Worm (Caenorhabditis elegans) whole organism, young adult: Measurements from ENCODE around the gene mpz-5.

Experiments used
- F23B12.7 ChIP-seq: sonication (generic microtip); optimal IDR thresholded peaks from 2 replicates; lab custom pipeline; 2017; ENCODE audit warnings: missing genetic modification characterization, mild to moderate bottlenecking, missing compliant biosample characterization, antibody characterized with exemption, moderate library complexity; ENCODE audit not compliant: insufficient read depth
- F33H1.4 ChIP-seq: fragments of 200-800 bp; sonication (Bioruptor generic); IDR thresholded peaks from 2 replicates; pipeline ENCODE4 v1.3.6; 2022; ENCODE audit warnings: missing genetic modification reagents, missing genetic modification characterization, missing compliant biosample characterization
- Y53G8AR.9 ChIP-seq: fragments of 200-800 bp; sonication (Bioruptor generic); conservative IDR thresholded peaks from 2 replicates; pipeline ENCODE4 v1.3.6; 2022; ENCODE audit warnings: missing genetic modification reagents, missing genetic modification characterization, missing compliant biosample characterization
- aptf-2 ChIP-seq: fragments of 200-800 bp; sonication (Bioruptor generic); conservative IDR thresholded peaks from 2 replicates; pipeline ENCODE4 v1.3.6; 2022; ENCODE audit warnings: missing genetic modification reagents, missing genetic modification characterization, missing compliant biosample characterization
- lag-1 ChIP-seq: fragments of 200-800 bp; sonication (Bioruptor generic); IDR thresholded peaks from 2 replicates; pipeline ENCODE4 v1.3.6; 2022; ENCODE audit warnings: missing genetic modification reagents, missing genetic modification characterization, missing compliant biosample characterization
- mel-28 ChIP-seq: sonication (generic microtip); optimal IDR thresholded peaks from 2 replicates; lab custom pipeline; 2016; ENCODE audit warnings: borderline replicate concordance, mild to moderate bottlenecking, missing genetic modification characterization, missing compliant biosample characterization
- mes-4 ChIP-seq: sonication (generic microtip); optimal IDR thresholded peaks from 2 replicates; lab custom pipeline; 2016; ENCODE audit warnings: missing genotype, missing genetic modification characterization, missing compliant biosample characterization
- nhr-27 ChIP-seq: fragments of 200-800 bp; sonication (Bioruptor generic); optimal IDR thresholded peaks from 2 replicates; lab custom pipeline; 2018; ENCODE audit warnings: mild to moderate bottlenecking, missing genetic modification characterization, moderate library complexity, missing compliant biosample characterization
- nhr-80 ChIP-seq: sonication (generic microtip); optimal IDR thresholded peaks from 2 replicates; lab custom pipeline; 2016; ENCODE audit warnings: missing genetic modification characterization, missing compliant biosample characterization
- rpc-1 ChIP-seq, 2 experiments: fragments of 150-350 bp in 1 of 2; sonication (generic microtip) in 1 of 2; optimal IDR thresholded peaks; 2 replicates each; lab custom pipeline; 2014 to 2018; ENCODE audit warnings: missing biosample characterization in 1 of 2, missing genetic modification characterization in 1 of 2, missing genetic modification reagents in 1 of 2, missing genotype in 1 of 2
- snpc-4 ChIP-seq, 5 experiments: fragments of 150-350 bp in 1 of 5; sonication (generic microtip) in 4 of 5; optimal IDR thresholded peaks; 2 replicates each; lab custom pipeline; 2014 to 2018; ENCODE audit warnings: missing genetic modification characterization in 5 of 5, missing biosample characterization in 3 of 5, antibody characterized with exemption in 2 of 5, mild to moderate bottlenecking in 2 of 5, missing compliant biosample characterization in 2 of 5, missing genotype in 2 of 5, moderate library complexity in 2 of 5, missing genetic modification reagents in 1 of 5
- tbp1 ChIP-seq: fragments of 200-800 bp; sonication (Bioruptor generic); optimal IDR thresholded peaks from 2 replicates; lab custom pipeline; 2018; ENCODE audit warnings: mild to moderate bottlenecking, missing genetic modification characterization, missing compliant biosample characterization
- unc-62 ChIP-seq: fragments of 150-350 bp; optimal IDR thresholded peaks from 2 replicates; lab custom pipeline; 2014; ENCODE audit warnings: missing biosample characterization, missing genetic modification reagents, missing genetic modification characterization

ce11 chrIV:10342361-10342706 lies 31.3 kb downstream of the mpz-5 start:
- TF ChIP-seq F23B12.7 (tag; lab: Kevin White, UChicago) (no peak), rpc-1 (optimal IDR thresholded peaks at IDR 0.05; lab: Kevin White, UChicago) (no peak), rpc-1 (tag; optimal IDR thresholded peaks at IDR 0.05; lab: Kevin White, UChicago) (no peak), snpc-4 (GFP tag; optimal IDR thresholded peaks at IDR 0.05; lab: Kevin White, UChicago) (no peak), snpc-4 (tag; optimal IDR thresholded peaks at IDR 0.05; lab: Kevin White, UChicago) (peak in 1 of 4 experiments; percentile 40), tbp1 (GFP tag; lab: Kevin White, UChicago) (peak; percentile 34), nhr-80 (tag; lab: Kevin White, UChicago) (peak; percentile 92), aptf-2 (GFP tag; lab: Robert Waterston, UW) (no peak), Y53G8AR.9 (GFP tag; lab: Robert Waterston, UW) (no peak), lag-1 (no peak), nhr-27 (tag; lab: Kevin White, UChicago) (no peak), mes-4 (no peak), F33H1.4 (GFP tag; lab: Robert Waterston, UW) (no peak), mel-28 (tag; lab: Kevin White, UChicago) (no peak), unc-62 (GFP tag; lab: Kevin White, UChicago) (no peak)
